Worm (Caenorhabditis elegans) whole organism, young adult: ENCODE measurements around the gene ant-1.3.

Experiments used
- B0019.2 ChIP-seq: fragments of 200-800 bp; sonication (Bioruptor generic); conservative IDR thresholded peaks from 2 replicates; pipeline ENCODE4 v1.3.6; 2022; ENCODE audit warnings: missing genetic modification reagents, missing genetic modification characterization, missing compliant biosample characterization
- B0035.1 ChIP-seq: sonication (generic microtip); optimal IDR thresholded peaks from 2 replicates; lab custom pipeline; 2016; ENCODE audit warnings: missing genetic modification characterization, mild to moderate bottlenecking, missing compliant biosample characterization, missing genotype, missing genetic modification reagents
- B0261.1 ChIP-seq: sonication (generic microtip); optimal IDR thresholded peaks from 2 replicates; lab custom pipeline; 2016; ENCODE audit warnings: mild to moderate bottlenecking, missing genetic modification characterization, moderate library complexity, missing compliant biosample characterization
- B0336.3 ChIP-seq: fragments of 200-800 bp; sonication (Bioruptor generic); IDR thresholded peaks from 2 replicates; pipeline ENCODE4 v1.3.6; 2022; ENCODE audit warnings: missing genetic modification characterization, missing compliant biosample characterization
- F10E7.11 ChIP-seq: sonication (generic microtip); optimal IDR thresholded peaks from 2 replicates; lab custom pipeline; 2017; ENCODE audit warnings: mild to moderate bottlenecking, missing genetic modification characterization, moderate library complexity, missing compliant biosample characterization
- F33H1.4 ChIP-seq: fragments of 200-800 bp; sonication (Bioruptor generic); IDR thresholded peaks from 2 replicates; pipeline ENCODE4 v1.3.6; 2022; ENCODE audit warnings: missing genetic modification reagents, missing genetic modification characterization, missing compliant biosample characterization
- F37B4.10 ChIP-seq: fragments of 200-800 bp; sonication (Bioruptor generic); IDR thresholded peaks from 2 replicates; pipeline ENCODE4 v1.3.6; 2022; ENCODE audit warnings: missing genetic modification characterization, missing compliant biosample characterization
- F55B11.4 ChIP-seq: sonication (generic microtip); optimal IDR thresholded peaks from 2 replicates; lab custom pipeline; 2016; ENCODE audit warnings: missing compliant biosample characterization, missing genetic modification characterization, borderline replicate concordance; ENCODE audit not compliant: insufficient read depth
- K11D2.4 ChIP-seq: fragments of 200-800 bp; sonication (Bioruptor generic); IDR thresholded peaks from 2 replicates; pipeline ENCODE4 v1.3.6; 2022; ENCODE audit warnings: missing genetic modification reagents, missing genetic modification characterization, missing compliant biosample characterization
- K12H6.12 ChIP-seq: fragments of 200-800 bp; sonication (Bioruptor generic); optimal IDR thresholded peaks from 2 replicates; lab custom pipeline; 2018; ENCODE audit warnings: mild to moderate bottlenecking, missing genetic modification characterization, missing compliant biosample characterization
- T07F8.4 ChIP-seq: sonication (generic microtip); optimal IDR thresholded peaks from 2 replicates; lab custom pipeline; 2016; ENCODE audit warnings: mild to moderate bottlenecking, missing genetic modification characterization, moderate library complexity, missing compliant biosample characterization
- Y53G8AR.9 ChIP-seq: fragments of 200-800 bp; sonication (Bioruptor generic); conservative IDR thresholded peaks from 2 replicates; pipeline ENCODE4 v1.3.6; 2022; ENCODE audit warnings: missing genetic modification reagents, missing genetic modification characterization, missing compliant biosample characterization
- Y79H2A.3 ChIP-seq: fragments of 200-800 bp; sonication (Bioruptor generic); conservative IDR thresholded peaks from 2 replicates; pipeline ENCODE4 v1.3.6; 2022; ENCODE audit warnings: missing genetic modification reagents, missing genetic modification characterization, missing compliant biosample characterization
- Y95B8A.8 ChIP-seq: fragments of 200-800 bp; sonication (Bioruptor generic); IDR thresholded peaks from 2 replicates; pipeline ENCODE4 v1.3.6; 2022; ENCODE audit warnings: missing genetic modification reagents, missing genetic modification characterization, missing compliant biosample characterization
- akir-1 ChIP-seq: fragments of 200-800 bp; sonication (Bioruptor generic); optimal IDR thresholded peaks from 2 replicates; lab custom pipeline; 2018; ENCODE audit warnings: mild to moderate bottlenecking, missing genetic modification characterization, moderate library complexity, missing compliant biosample characterization
- attf-3 ChIP-seq: fragments of 200-800 bp; sonication (Bioruptor generic); conservative IDR thresholded peaks from 2 replicates; pipeline ENCODE4 v1.3.6; 2022; ENCODE audit warnings: missing genetic modification reagents, missing genetic modification characterization, missing compliant biosample characterization
- attf-6 ChIP-seq: fragments of 200-800 bp; sonication (Bioruptor generic); IDR thresholded peaks from 2 replicates; pipeline ENCODE4 v1.3.6; 2022; ENCODE audit warnings: missing genetic modification reagents, missing genetic modification characterization, missing compliant biosample characterization
- cebp-2 ChIP-seq: fragments of 200-800 bp; sonication (Bioruptor generic); IDR thresholded peaks from 2 replicates; pipeline ENCODE4 v1.3.6; 2022; ENCODE audit warnings: missing genetic modification characterization, missing compliant biosample characterization
- ceh-27 ChIP-seq: fragments of 200-800 bp; sonication (Bioruptor generic); optimal IDR thresholded peaks from 2 replicates; lab custom pipeline; 2018; ENCODE audit warnings: mild to moderate bottlenecking, missing genetic modification characterization, moderate library complexity, missing compliant biosample characterization
- dox-1 ChIP-seq: fragments of 200-800 bp; sonication (Bioruptor generic); IDR thresholded peaks from 2 replicates; pipeline ENCODE4 v1.3.6; 2022; ENCODE audit warnings: missing genetic modification reagents, missing genetic modification characterization, missing compliant biosample characterization
- gei-17 ChIP-seq: fragments of 200-800 bp; sonication (Bioruptor generic); optimal IDR thresholded peaks from 2 replicates; lab custom pipeline; 2018; ENCODE audit warnings: mild to moderate bottlenecking, missing genetic modification characterization, missing compliant biosample characterization
- hmg-1.2 ChIP-seq: fragments of 200-800 bp; sonication (Bioruptor generic); IDR thresholded peaks from 2 replicates; pipeline ENCODE4 v1.3.6; 2022; ENCODE audit warnings: missing genetic modification reagents, missing genetic modification characterization, missing compliant biosample characterization
- let-607 ChIP-seq, 2 experiments: fragments of 200-800 bp in 1 of 2; sonication (Bioruptor generic) in 1 of 2; sonication (generic microtip) in 1 of 2; optimal IDR thresholded peaks; 2 replicates each; lab custom pipeline; 2016 to 2018; ENCODE audit warnings: mild to moderate bottlenecking in 2 of 2, missing compliant biosample characterization in 2 of 2, missing genetic modification characterization in 2 of 2, moderate library complexity in 2 of 2, missing genotype in 1 of 2
- lin-40 ChIP-seq: sonication (generic microtip); optimal IDR thresholded peaks from 2 replicates; lab custom pipeline; 2016; ENCODE audit warnings: missing genetic modification characterization, mild to moderate bottlenecking, missing compliant biosample characterization, missing genotype, missing genetic modification reagents
- lir-1 ChIP-seq: fragments of 200-800 bp; sonication (Bioruptor generic); conservative IDR thresholded peaks from 2 replicates; pipeline ENCODE4 v1.3.6; 2022; ENCODE audit warnings: missing genetic modification reagents, missing genetic modification characterization, missing compliant biosample characterization
- madf-3 ChIP-seq: fragments of 200-800 bp; sonication (Bioruptor generic); IDR thresholded peaks from 2 replicates; pipeline ENCODE4 v1.3.6; 2022; ENCODE audit warnings: missing genetic modification reagents, missing genetic modification characterization, missing compliant biosample characterization
- madf-6 ChIP-seq: fragments of 200-800 bp; sonication (Bioruptor generic); IDR thresholded peaks from 2 replicates; pipeline ENCODE4 v1.3.6; 2022; ENCODE audit warnings: missing genetic modification reagents, missing genetic modification characterization, missing compliant biosample characterization
- nfya-2 ChIP-seq: fragments of 200-800 bp; sonication (Bioruptor generic); IDR thresholded peaks from 2 replicates; pipeline ENCODE4 v1.3.6; 2022; ENCODE audit warnings: missing genetic modification reagents, missing genetic modification characterization, missing compliant biosample characterization
- nfyb-1 ChIP-seq: fragments of 200-800 bp; sonication (Bioruptor generic); IDR thresholded peaks from 2 replicates; pipeline ENCODE4 v1.3.6; 2022; ENCODE audit warnings: missing genetic modification reagents, missing genetic modification characterization, missing compliant biosample characterization
- nhr-120 ChIP-seq: fragments of 200-800 bp; sonication (Bioruptor generic); IDR thresholded peaks from 2 replicates; pipeline ENCODE4 v1.3.6; 2022; ENCODE audit warnings: missing genetic modification characterization, missing compliant biosample characterization
- nhr-80 ChIP-seq: sonication (generic microtip); optimal IDR thresholded peaks from 2 replicates; lab custom pipeline; 2016; ENCODE audit warnings: missing genetic modification characterization, missing compliant biosample characterization
- rec-8 ChIP-seq, 2 experiments: sonication (generic microtip); optimal IDR thresholded peaks; 2 replicates each; lab custom pipeline; 2016; ENCODE audit warnings: mild to moderate bottlenecking in 2 of 2, missing genetic modification characterization in 2 of 2, missing genetic modification reagents in 2 of 2, missing genotype in 2 of 2, missing biosample characterization in 1 of 2, missing compliant biosample characterization in 1 of 2, moderate library complexity in 1 of 2
- repo-1 ChIP-seq: sonication (generic microtip); optimal IDR thresholded peaks from 2 replicates; lab custom pipeline; 2017; ENCODE audit warnings: mild to moderate bottlenecking, missing genetic modification characterization, missing compliant biosample characterization
- tbp1 ChIP-seq: fragments of 200-800 bp; sonication (Bioruptor generic); optimal IDR thresholded peaks from 2 replicates; lab custom pipeline; 2018; ENCODE audit warnings: mild to moderate bottlenecking, missing genetic modification characterization, missing compliant biosample characterization
- tbx-9 ChIP-seq: sonication (generic microtip); optimal IDR thresholded peaks from 2 replicates; lab custom pipeline; 2016; ENCODE audit warnings: borderline replicate concordance, missing genetic modification characterization, inconsistent platforms, missing compliant biosample characterization
- tlf-1 ChIP-seq: fragments of 200-800 bp; sonication (Bioruptor generic); optimal IDR thresholded peaks from 2 replicates; lab custom pipeline; 2018; ENCODE audit warnings: mild to moderate bottlenecking, missing genetic modification characterization, missing compliant biosample characterization
- ztf-25 ChIP-seq: fragments of 200-800 bp; sonication (Bioruptor generic); IDR thresholded peaks from 2 replicates; pipeline ENCODE4 v1.3.6; 2022; ENCODE audit warnings: missing genetic modification reagents, missing genetic modification characterization, missing compliant biosample characterization

The ant-1.3 gene

ce11 chrIV:9718396-9718795 is 9.3 kb upstream of the ant-1.3 start (continued):
- TF ChIP-seq ceh-27 (GFP tag; lab: Kevin White, UChicago) (no peak), dox-1 (GFP tag; lab: Robert Waterston, UW) (no peak), rec-8 (tag; optimal IDR thresholded peaks at IDR 0.05; lab: Kevin White, UChicago) (no peak), nfyb-1 (GFP tag; lab: Robert Waterston, UW) (0 out of 2 replicates have a peak, but pooled peaks have one; percentile 36), lin-40 (tag; lab: Kevin White, UChicago) (peak; percentile 76), K12H6.12 (tag; lab: Kevin White, UChicago) (peak; percentile 67), K11D2.4 (GFP tag; lab: Robert Waterston, UW) (peak; percentile 35; the same call in 1 of the 2 replicates), tbp1 (peak; percentile 18), Y53G8AR.9 (GFP tag; lab: Robert Waterston, UW) (0 out of 2 replicates have a peak, but pooled peaks have one; percentile 22), hmg-1.2 (GFP tag; lab: Robert Waterston, UW) (peak; percentile 70; the same call in 1 of the 2 replicates), F55B11.4 (no peak), let-607 (tag; optimal IDR thresholded peaks at IDR 0.05; lab: Kevin White, UChicago) (no peak)

DNA sequence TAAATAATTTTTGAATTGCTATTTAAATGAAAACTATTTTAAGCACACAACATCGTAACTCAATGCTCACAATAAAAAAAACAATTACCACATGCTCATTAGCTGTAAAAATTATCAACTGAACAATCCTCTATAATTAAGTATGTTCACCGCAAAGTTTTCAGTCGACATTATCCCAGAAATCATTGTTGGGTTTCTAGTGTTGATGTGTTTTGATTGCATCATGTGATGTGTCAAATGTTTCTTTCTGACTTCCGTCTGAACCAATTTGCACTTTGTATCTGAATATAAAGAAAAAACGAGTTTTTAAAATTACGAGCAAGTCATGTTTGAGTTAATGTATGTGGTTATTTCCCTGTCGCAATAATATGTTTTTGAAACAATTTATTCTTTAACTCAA is 8.7 kb upstream of the ant-1.3 start:
- TF ChIP-seq nhr-120 (GFP tag; lab: Robert Waterston, UW) (no peak), B0336.3 (no peak), F33H1.4 (GFP tag; lab: Robert Waterston, UW) (no peak), akir-1 (no peak), T07F8.4 (no peak), gei-17 (GFP tag; lab: Kevin White, UChicago) (no peak), attf-6 (GFP tag; lab: Robert Waterston, UW) (no peak), madf-3 (GFP tag; lab: Robert Waterston, UW) (no peak), dox-1 (GFP tag; lab: Robert Waterston, UW) (no peak), ztf-25 (no peak), madf-6 (GFP tag; lab: Robert Waterston, UW) (no peak), rec-8 (tag; optimal IDR thresholded peaks at IDR 0.05; lab: Kevin White, UChicago) (no peak), B0019.2 (GFP tag; lab: Robert Waterston, UW) (no peak)

ce11 chrIV:9716490-9716889 is 7.4 kb upstream of the ant-1.3 start:
- TF ChIP-seq Y95B8A.8 (no peak), F37B4.10 (GFP tag; lab: Robert Waterston, UW) (no peak), nhr-120 (GFP tag; lab: Robert Waterston, UW) (no peak), lir-1 (no peak), repo-1 (tag; lab: Kevin White, UChicago) (no peak), tlf-1 (no peak), nhr-80 (tag; lab: Kevin White, UChicago) (peak; percentile 72), F10E7.11 (tag; lab: Kevin White, UChicago) (no peak)

DNA sequence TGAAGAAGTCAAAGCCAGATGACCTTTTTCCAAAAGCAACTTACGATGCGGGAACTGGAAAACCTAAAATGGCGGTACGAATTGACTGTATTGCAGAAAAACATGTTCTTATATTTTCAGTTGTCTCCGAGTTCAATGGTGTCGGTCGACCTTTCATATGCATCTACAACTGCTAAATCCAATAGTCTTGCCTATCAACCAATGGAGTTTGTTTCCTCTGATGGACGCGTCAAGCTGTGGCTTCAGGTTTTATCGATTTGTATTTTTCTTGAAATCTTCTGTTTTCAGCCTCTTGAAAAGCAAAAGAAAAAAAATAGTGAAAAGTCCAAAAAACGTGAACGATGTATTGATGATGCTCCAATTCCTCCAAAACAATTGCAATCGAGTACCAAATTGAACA is 5.2 kb upstream of the ant-1.3 start:
- no peak for TF ChIP-seq nfya-2 (GFP tag; lab: Robert Waterston, UW)
- TF ChIP-seq nhr-120 (GFP tag; lab: Robert Waterston, UW) = no peak
- no peak for TF ChIP-seq K11D2.4 (GFP tag; lab: Robert Waterston, UW)
- no peak for TF ChIP-seq B0035.1 (tag; lab: Kevin White, UChicago)
- TF ChIP-seq B0261.1 (tag; lab: Kevin White, UChicago) = no peak
- TF ChIP-seq K12H6.12 (tag; lab: Kevin White, UChicago) = no peak
- TF ChIP-seq attf-3 (GFP tag; lab: Robert Waterston, UW) = no peak
- TF ChIP-seq Y79H2A.3 (GFP tag; lab: Robert Waterston, UW) = no peak
- TF ChIP-seq cebp-2 (GFP tag; lab: Robert Waterston, UW) = no peak
- no peak for TF ChIP-seq tbx-9
- no peak for TF ChIP-seq rec-8 (tag; optimal IDR thresholded peaks at IDR 0.05; lab: Kevin White, UChicago)
